Fruit fly (Drosophila melanogaster) whole organism, wandering third instar larva: ENCODE results near the gene Sfp33A1.

Source experiments
- HLH106 ChIP-seq: fragments of 200-800 bp; optimal IDR thresholded peaks from 3 replicates; lab custom pipeline; 2019; ENCODE audit warnings: missing biosample characterization, mild to moderate bottlenecking, missing genetic modification characterization, moderate library complexity
- Myc ChIP-seq: fragments of >200 bp; optimal IDR thresholded peaks from 2 replicates; lab custom pipeline; 2017
- pan ChIP-seq: fragments of >200 bp; optimal IDR thresholded peaks from 2 replicates; lab custom pipeline; 2017

DNA sequence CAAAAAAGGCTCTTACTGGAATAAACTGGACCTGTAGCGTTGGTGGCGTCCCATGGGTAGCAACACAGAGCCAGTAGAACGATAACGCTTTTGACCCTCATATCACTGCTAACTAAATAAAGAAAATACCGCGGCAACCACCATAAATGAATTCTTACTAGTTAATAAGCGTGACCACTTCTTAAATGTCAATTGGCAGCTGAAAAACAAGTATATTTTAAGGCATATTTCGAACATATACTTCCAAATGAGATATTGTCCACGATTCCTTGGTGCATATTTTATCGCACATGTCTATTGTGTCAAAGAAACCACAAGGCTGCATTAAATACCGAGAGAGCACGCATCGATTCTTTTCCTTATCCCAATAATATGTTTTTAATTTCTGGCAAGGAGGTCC lies 380 bp downstream of the Sfp33A1 start, which contains the start of gene CG42471:
- TF ChIP-seq pan (no peak), Myc (no peak), HLH106 (no peak)
